Fruit fly (Drosophila melanogaster) whole organism, embryonic: Measurements from ENCODE around the gene CG33127.

ENCODE experiments used
- Adf1 ChIP-seq: fragments of 200-800 bp; sonication (Bioruptor generic); IDR thresholded peaks from 2 replicates; pipeline ENCODE4 v1.3.6; 2022; ENCODE audit warnings: missing biosample characterization, missing genetic modification characterization
- CG10462 ChIP-seq: fragments of 200-800 bp; sonication (Bioruptor generic); optimal IDR thresholded peaks from 2 replicates; lab custom pipeline; 2016; ENCODE audit warnings: missing biosample characterization, missing genetic modification characterization
- CG10543 ChIP-seq: fragments of 200-800 bp; sonication (Bioruptor generic); optimal IDR thresholded peaks from 3 replicates; lab custom pipeline; 2017; ENCODE audit warnings: missing biosample characterization, mild to moderate bottlenecking, missing genetic modification characterization, moderate library complexity
- CG11504 ChIP-seq: fragments of 200-800 bp; sonication (Bioruptor generic); optimal IDR thresholded peaks from 3 replicates; lab custom pipeline; 2019; ENCODE audit warnings: missing biosample characterization, mild to moderate bottlenecking, missing genetic modification characterization, moderate library complexity
- CG12219 ChIP-seq: fragments of 200-800 bp; sonication (Bioruptor generic); optimal IDR thresholded peaks from 3 replicates; lab custom pipeline; 2018; ENCODE audit warnings: missing biosample characterization, mild to moderate bottlenecking, missing genetic modification characterization
- CG12659 ChIP-seq: fragments of 200-800 bp; sonication (Bioruptor generic); optimal IDR thresholded peaks from 3 replicates; lab custom pipeline; 2017; ENCODE audit warnings: mild to moderate bottlenecking, missing biosample characterization, missing genetic modification reagents, missing genetic modification characterization
- CG13624 ChIP-seq: fragments of 200-800 bp; sonication (Bioruptor generic); optimal IDR thresholded peaks from 2 replicates; lab custom pipeline; 2016; ENCODE audit warnings: missing biosample characterization, missing genetic modification characterization
- CG14050 ChIP-seq: fragments of 200-800 bp; sonication (Bioruptor generic); IDR thresholded peaks from 3 replicates; pipeline ENCODE4 v1.3.6; 2022; ENCODE audit warnings: missing biosample characterization, missing genetic modification characterization
- CG14965 ChIP-seq: fragments of 200-800 bp; sonication (Bioruptor generic); optimal IDR thresholded peaks from 2 replicates; lab custom pipeline; 2016; ENCODE audit warnings: missing biosample characterization, missing genetic modification characterization, borderline replicate concordance
- CG15479 ChIP-seq: fragments of 200-800 bp; sonication (Bioruptor generic); optimal IDR thresholded peaks from 3 replicates; lab custom pipeline; 2019; ENCODE audit warnings: missing biosample characterization, mild to moderate bottlenecking, missing genetic modification characterization, moderate library complexity
- CG15696 ChIP-seq: fragments of 200-800 bp; sonication (Bioruptor generic); optimal IDR thresholded peaks from 2 replicates; lab custom pipeline; 2019; ENCODE audit warnings: missing biosample characterization, mild to moderate bottlenecking, missing genetic modification characterization, moderate library complexity
- CG17328 ChIP-seq: fragments of 200-800 bp; sonication (Bioruptor generic); IDR thresholded peaks from 2 replicates; pipeline ENCODE4 v1.3.6; 2022; ENCODE audit warnings: missing biosample characterization, missing genetic modification characterization
- CG1792 ChIP-seq: fragments of 200-800 bp; sonication (Bioruptor generic); optimal IDR thresholded peaks from 2 replicates; lab custom pipeline; 2016; ENCODE audit warnings: missing biosample characterization, missing genetic modification characterization
- CG3163 ChIP-seq: fragments of 200-800 bp; sonication (Bioruptor generic); optimal IDR thresholded peaks from 3 replicates; lab custom pipeline; 2016; ENCODE audit warnings: missing biosample characterization, missing genetic modification characterization
- CG32532 ChIP-seq: fragments of 200-800 bp; sonication (Bioruptor generic); IDR thresholded peaks from 2 replicates; pipeline ENCODE4 v1.3.6; 2022; ENCODE audit warnings: missing biosample characterization, missing genetic modification characterization
- CG3995 ChIP-seq: fragments of 200-800 bp; sonication (Bioruptor generic); optimal IDR thresholded peaks from 3 replicates; lab custom pipeline; 2016; ENCODE audit warnings: missing biosample characterization, missing genetic modification characterization
- CG4282 ChIP-seq: fragments of 200-800 bp; sonication (Bioruptor generic); optimal IDR thresholded peaks from 2 replicates; lab custom pipeline; 2016; ENCODE audit warnings: missing biosample characterization, missing genetic modification characterization
- CG6689 ChIP-seq: fragments of 200-800 bp; sonication (Bioruptor generic); IDR thresholded peaks from 2 replicates; pipeline ENCODE4 v1.3.6; 2022; ENCODE audit warnings: missing biosample characterization, missing genetic modification characterization
- CG8290 ChIP-seq, 3 experiments: fragments of 200-800 bp; sonication (Bioruptor generic); optimal IDR thresholded peaks; 2 replicates each; lab custom pipeline; 2016 to 2019; ENCODE audit warnings: missing biosample characterization in 3 of 3, missing genetic modification characterization in 3 of 3, mild to moderate bottlenecking in 2 of 3, moderate library complexity in 1 of 3
- CG9437 ChIP-seq: fragments of 200-800 bp; sonication (Bioruptor generic); optimal IDR thresholded peaks from 2 replicates; lab custom pipeline; 2018; ENCODE audit warnings: missing biosample characterization, mild to moderate bottlenecking, missing genetic modification characterization
- CTCF ChIP-seq: fragments of 200-800 bp; sonication (Bioruptor generic); optimal IDR thresholded peaks from 2 replicates; lab custom pipeline; 2017; ENCODE audit warnings: missing biosample characterization, mild to moderate bottlenecking, missing genetic modification characterization, moderate library complexity
- Dip2 ChIP-seq: fragments of 200-800 bp; sonication (Bioruptor generic); IDR thresholded peaks from 2 replicates; pipeline ENCODE4 v1.3.6; 2022; ENCODE audit warnings: missing biosample characterization, missing genetic modification characterization
- Dll ChIP-seq: fragments of 200-800 bp; sonication (Bioruptor generic); IDR thresholded peaks from 4 replicates; pipeline ENCODE4 v1.3.6; 2022; ENCODE audit warnings: missing biosample characterization, missing genetic modification characterization; ENCODE audit not compliant: partially characterized antibody
- Ets65A ChIP-seq: fragments of 200-800 bp; sonication (Bioruptor generic); peaks from one replicate; lab custom pipeline; 2016; ENCODE audit warnings: missing biosample characterization, missing genetic modification characterization
- Fer1 ChIP-seq: fragments of 200-800 bp; sonication (Bioruptor generic); optimal IDR thresholded peaks from 2 replicates; lab custom pipeline; 2017; ENCODE audit warnings: missing biosample characterization, mild to moderate bottlenecking, missing genetic modification characterization
- Hmx ChIP-seq: fragments of 200-800 bp; sonication (Bioruptor generic); optimal IDR thresholded peaks from 2 replicates; lab custom pipeline; 2016; ENCODE audit warnings: missing biosample characterization, missing genetic modification characterization
- MBD-R2 ChIP-seq: fragments of 200-800 bp; sonication (Bioruptor generic); IDR thresholded peaks from 2 replicates; pipeline ENCODE4 v1.3.6; 2022; ENCODE audit warnings: missing biosample characterization, missing genetic modification characterization
- Med ChIP-seq: fragments of 200-800 bp; sonication (Bioruptor generic); peaks from one replicate; lab custom pipeline; 2016; ENCODE audit warnings: missing biosample characterization, missing genetic modification characterization, mild to moderate bottlenecking, inconsistent platforms, moderate library complexity
- Meics ChIP-seq: fragments of 200-800 bp; sonication (Bioruptor generic); optimal IDR thresholded peaks from 2 replicates; lab custom pipeline; 2017; ENCODE audit warnings: missing biosample characterization, mild to moderate bottlenecking, missing genetic modification characterization
- Rfx ChIP-seq: fragments of 200-800 bp; sonication (Bioruptor generic); IDR thresholded peaks from 2 replicates; pipeline ENCODE4 v1.3.6; 2022; ENCODE audit warnings: missing biosample characterization, missing genetic modification characterization
- Sox102F ChIP-seq: fragments of 200-800 bp; sonication (Bioruptor generic); optimal IDR thresholded peaks from 2 replicates; lab custom pipeline; 2018; ENCODE audit warnings: missing biosample characterization, mild to moderate bottlenecking, missing genetic modification characterization, moderate library complexity
- Spps ChIP-seq: fragments of 200-800 bp; sonication (Bioruptor generic); optimal IDR thresholded peaks from 2 replicates; lab custom pipeline; 2018; ENCODE audit warnings: missing biosample characterization, mild to moderate bottlenecking, missing genetic modification characterization
- Taf1 ChIP-seq: fragments of 200-800 bp; sonication (Bioruptor generic); IDR thresholded peaks from 2 replicates; pipeline ENCODE4 v1.3.6; 2022; ENCODE audit warnings: missing biosample characterization, missing genetic modification characterization
- aop ChIP-seq: fragments of 200-800 bp; sonication (Bioruptor generic); IDR thresholded peaks from 2 replicates; pipeline ENCODE4 v1.3.6; 2022; ENCODE audit warnings: missing biosample characterization, missing genetic modification characterization
- bowl ChIP-seq: fragments of 200-800 bp; sonication (Bioruptor generic); IDR thresholded peaks from 2 replicates; pipeline ENCODE4 v1.3.6; 2022; ENCODE audit warnings: missing biosample characterization, missing genetic modification characterization
- corto ChIP-seq: fragments of 200-800 bp; sonication (Bioruptor generic); optimal IDR thresholded peaks from 2 replicates; lab custom pipeline; 2016; ENCODE audit warnings: missing biosample characterization, mild to moderate bottlenecking, missing genetic modification characterization, moderate library complexity
- danr ChIP-seq: fragments of 200-800 bp; sonication (Bioruptor generic); IDR thresholded peaks from 2 replicates; pipeline ENCODE4 v1.3.6; 2022; ENCODE audit warnings: missing biosample characterization, missing genetic modification characterization
- gem ChIP-seq: fragments of 200-800 bp; sonication (Bioruptor generic); optimal IDR thresholded peaks from 2 replicates; lab custom pipeline; 2019; ENCODE audit warnings: missing biosample characterization, mild to moderate bottlenecking, missing genetic modification characterization, moderate library complexity
- gfzf ChIP-seq: fragments of 200-800 bp; sonication (Bioruptor generic); optimal IDR thresholded peaks from 2 replicates; lab custom pipeline; 2016; ENCODE audit warnings: missing biosample characterization, mild to moderate bottlenecking, missing genetic modification characterization, moderate library complexity
- insv ChIP-seq, 2 experiments: fragments of 200-800 bp; sonication (Bioruptor generic); optimal IDR thresholded peaks; 3 replicates each; lab custom pipeline; 2016 to 2018; ENCODE audit warnings: missing biosample characterization in 2 of 2, missing genetic modification characterization in 2 of 2
- ken ChIP-seq: fragments of 200-800 bp; sonication (Bioruptor generic); IDR thresholded peaks from 3 replicates; pipeline ENCODE4 v1.3.6; 2022; ENCODE audit warnings: missing biosample characterization, missing genetic modification characterization
- luna ChIP-seq: fragments of 200-800 bp; sonication (Bioruptor generic); optimal IDR thresholded peaks from 2 replicates; lab custom pipeline; 2016; ENCODE audit warnings: missing biosample characterization, missing genetic modification characterization
- maf-S ChIP-seq: fragments of 200-800 bp; sonication (Bioruptor generic); optimal IDR thresholded peaks from 2 replicates; lab custom pipeline; 2016; ENCODE audit warnings: missing biosample characterization, missing genetic modification characterization
- oc ChIP-seq: fragments of 200-800 bp; sonication (Bioruptor generic); optimal IDR thresholded peaks from 2 replicates; lab custom pipeline; 2018; ENCODE audit warnings: missing biosample characterization, mild to moderate bottlenecking, missing genetic modification characterization, moderate library complexity
- org-1 ChIP-seq: fragments of 200-800 bp; sonication (Bioruptor generic); optimal IDR thresholded peaks from 2 replicates; lab custom pipeline; 2017; ENCODE audit warnings: missing biosample characterization, missing genetic modification characterization
- prd ChIP-seq, 3 experiments: fragments of >200 bp in 2 of 3; fragments of 200-800 bp in 1 of 3; sonication (Bioruptor generic) in 1 of 3; optimal IDR thresholded peaks in 2 of 3; IDR thresholded peaks in 1 of 3; 2 replicates in 2 of 3; 3 replicates in 1 of 3; pipeline versions ENCODE4 v1.3.6 to Lab custom; 2017 to 2022; ENCODE audit warnings: missing biosample characterization in 1 of 3, missing genetic modification characterization in 1 of 3
- pros ChIP-seq: fragments of 200-800 bp; sonication (Bioruptor generic); optimal IDR thresholded peaks from 3 replicates; lab custom pipeline; 2019; ENCODE audit warnings: missing biosample characterization, mild to moderate bottlenecking, missing genetic modification characterization, moderate library complexity
- sd ChIP-seq: fragments of 200-800 bp; sonication (Bioruptor generic); optimal IDR thresholded peaks from 3 replicates; lab custom pipeline; 2018; ENCODE audit warnings: missing biosample characterization, mild to moderate bottlenecking, missing genetic modification characterization, moderate library complexity
- stwl ChIP-seq: fragments of 200-800 bp; sonication (Bioruptor generic); optimal IDR thresholded peaks from 3 replicates; lab custom pipeline; 2018; ENCODE audit warnings: missing biosample characterization, mild to moderate bottlenecking, missing genetic modification characterization, moderate library complexity
- tap ChIP-seq: fragments of 200-800 bp; optimal IDR thresholded peaks from 3 replicates; lab custom pipeline; 2019; ENCODE audit warnings: missing biosample characterization, mild to moderate bottlenecking, missing genetic modification characterization, moderate library complexity
- vfl ChIP-seq: fragments of 200-800 bp; sonication (Bioruptor generic); optimal IDR thresholded peaks from 2 replicates; lab custom pipeline; 2016; ENCODE audit warnings: missing biosample characterization, missing genetic modification characterization
- wor ChIP-seq: fragments of 200-800 bp; sonication (Bioruptor generic); IDR thresholded peaks from 2 replicates; pipeline ENCODE4 v1.3.6; 2022; ENCODE audit warnings: missing biosample characterization, missing genetic modification characterization

The CG33127 gene

DNA sequence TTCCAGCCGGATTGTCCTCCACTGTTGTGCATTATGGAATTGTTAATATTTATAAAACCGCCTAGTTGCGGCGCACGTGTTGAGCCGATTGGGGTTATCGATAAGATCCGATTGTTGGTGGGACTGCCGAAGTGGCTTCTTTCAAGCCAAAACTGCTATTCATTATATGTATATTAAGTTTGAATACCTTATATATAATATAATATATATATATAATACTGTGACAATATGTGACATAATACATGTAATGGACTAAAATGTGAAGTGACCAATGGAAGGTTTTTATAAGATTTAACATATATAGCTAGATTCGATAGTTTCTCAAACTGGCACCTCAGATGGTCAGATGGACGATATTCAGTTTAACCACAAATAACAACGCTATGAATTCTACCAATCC is 48.3 kb upstream of the CG33127 start, which contains the start of the genes mbm and CG11555 (continued):
- no peak for TF ChIP-seq aop (GFP tag; lab: Robert Waterston, UW)
- peak; percentile 40 for TF ChIP-seq Meics
- TF ChIP-seq CG3995 (GFP tag; lab: Kevin White, UChicago), result peak; percentile 46
- no peak for TF ChIP-seq vfl (GFP tag; lab: Kevin White, UChicago)
- TF ChIP-seq oc (tag; lab: Kevin White, UChicago), result no peak
- TF ChIP-seq CG32532 (GFP tag; lab: Robert Waterston, UW), result no peak
- TF ChIP-seq CG12659, result peak; percentile 45
- TF ChIP-seq ken, result no peak
- TF ChIP-seq MBD-R2, result peak; percentile 74; the same call in 1 of the 2 replicates
- TF ChIP-seq maf-S (GFP tag; lab: Kevin White, UChicago), result no peak
- TF ChIP-seq CG1792, result no peak
- TF ChIP-seq CG17328, result no peak
- no peak for TF ChIP-seq CG14965 (GFP tag; lab: Kevin White, UChicago)
- peak; percentile 49 for TF ChIP-seq CG11504 (tag; lab: Kevin White, UChicago)
- no peak for TF ChIP-seq Dip2
- TF ChIP-seq wor, result no peak
- TF ChIP-seq tap (tag; lab: Kevin White, UChicago), result no peak
- TF ChIP-seq stwl (tag; lab: Kevin White, UChicago), result peak; percentile 8
- TF ChIP-seq Hmx, result no peak
- TF ChIP-seq CG13624, result no peak
- TF ChIP-seq CG4282 (GFP tag; lab: Kevin White, UChicago), result no peak
- peak; percentile 11 for TF ChIP-seq CG10543 (GFP tag; lab: Kevin White, UChicago)
- no peak for TF ChIP-seq CG3163 (GFP tag; lab: Kevin White, UChicago)
- TF ChIP-seq Dll (GFP tag; lab: Robert Waterston, UW), result peak; percentile 74
- TF ChIP-seq CG14050 (GFP tag; lab: Robert Waterston, UW), result no peak
- no peak for TF ChIP-seq luna (GFP tag; lab: Kevin White, UChicago)
- no peak for TF ChIP-seq CG10462 (GFP tag; lab: Kevin White, UChicago)
- no peak for TF ChIP-seq Ets65A (GFP tag; lab: Kevin White, UChicago)
- TF ChIP-seq CG9437 (GFP tag; lab: Kevin White, UChicago), result no peak
- peak; percentile 1 for TF ChIP-seq CG15696 (tag; lab: Kevin White, UChicago)
- TF ChIP-seq sd, result no peak
- TF ChIP-seq CG8290 (GFP tag; optimal IDR thresholded peaks at IDR 0.05; lab: Kevin White, UChicago), result no peak
- no peak for TF ChIP-seq CG8290 (tag; optimal IDR thresholded peaks at IDR 0.05; lab: Kevin White, UChicago)
- TF ChIP-seq Fer1 (GFP tag; lab: Kevin White, UChicago), result peak; percentile 49
- TF ChIP-seq gem, result no peak
- TF ChIP-seq bowl (GFP tag; lab: Robert Waterston, UW), result no peak
- TF ChIP-seq Rfx (GFP tag; lab: Robert Waterston, UW), result no peak; the same call in 1 of the 2 replicates
- TF ChIP-seq insv (GFP tag; optimal IDR thresholded peaks at IDR 0.05; lab: Kevin White, UChicago), result peak in 1 of 2 experiments; percentile 25
- TF ChIP-seq Med, result peak; percentile 61
- no peak for TF ChIP-seq prd (optimal IDR thresholded peaks at IDR 0.05; lab: Kevin White, UChicago)
- TF ChIP-seq prd (GFP tag; IDR thresholded peaks at IDR 0.05; lab: Robert Waterston, UW), result no peak
- TF ChIP-seq corto, result no peak
- no peak for TF ChIP-seq CTCF
- TF ChIP-seq Spps (tag; lab: Kevin White, UChicago), result no peak
- no peak for TF ChIP-seq CG6689 (GFP tag; lab: Robert Waterston, UW)
- no peak for TF ChIP-seq danr (GFP tag; lab: Robert Waterston, UW)
- no peak for TF ChIP-seq CG15479
- TF ChIP-seq org-1 (GFP tag; lab: Kevin White, UChicago), result no peak
- TF ChIP-seq pros (GFP tag; lab: Kevin White, UChicago), result no peak
- no peak for TF ChIP-seq Taf1 (GFP tag; lab: Robert Waterston, UW)
- TF ChIP-seq CG12219, result no peak
- TF ChIP-seq gfzf (GFP tag; lab: Kevin White, UChicago), result no peak
- TF ChIP-seq Adf1 (GFP tag; lab: Robert Waterston, UW), result no peak
- no peak for TF ChIP-seq Sox102F (GFP tag; lab: Kevin White, UChicago)
